Worm (Caenorhabditis elegans): ENCODE results near the gene cest-12.

DNA sequence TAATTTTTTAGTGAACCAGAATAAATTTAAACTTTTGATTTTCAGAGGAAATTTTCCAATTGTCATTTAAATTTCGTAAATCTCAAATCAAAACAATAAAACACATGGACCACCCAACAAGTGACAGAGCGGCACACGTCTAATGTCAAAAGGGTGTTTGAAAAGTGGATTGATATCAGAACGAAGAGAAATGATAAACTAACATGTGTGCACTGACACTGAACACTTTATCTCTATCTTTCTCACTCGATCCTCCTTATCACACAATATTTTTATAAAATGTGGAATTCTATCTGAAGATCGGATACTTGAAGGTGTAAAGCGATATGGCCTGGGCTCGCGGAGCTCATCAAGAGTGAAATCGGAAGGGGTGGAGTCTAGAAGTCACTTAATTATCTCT lies 12.3 kb upstream of the cest-12 start:
- TF ChIP-seq lin-13 (GFP tag; optimal IDR thresholded peaks at IDR 0.05) (no peak), ceh-82 (tag; optimal IDR thresholded peaks at IDR 0.05) (no peak), lin-29 (GFP tag; IDR thresholded peaks at IDR 0.05) (no peak), ces-1 (GFP tag; optimal IDR thresholded peaks at IDR 0.05) (no peak), T26A8.4 (GFP tag; IDR thresholded peaks at IDR 0.05) (no peak), dpl-1 (GFP tag; optimal IDR thresholded peaks at IDR 0.05) (no peak), rbr-2 (tag; optimal IDR thresholded peaks at IDR 0.05) (no peak), nhr-77 (tag; optimal IDR thresholded peaks at IDR 0.05) (no peak), nhr-25 (tag; optimal IDR thresholded peaks at IDR 0.05; ENCODE audit: borderline replicate concordance, insufficient read depth) (no peak), ZK546.5 (tag; optimal IDR thresholded peaks at IDR 0.05) (no peak)

All from whole organism, L4 larva.